Fruit fly (Drosophila melanogaster) whole organism, embryonic: ENCODE data around the gene Frmd5.

Experiments
- Aef1 ChIP-seq: fragments of 200-800 bp; sonication (Bioruptor generic); IDR thresholded peaks from 3 replicates; pipeline ENCODE4 v1.3.6; 2022; ENCODE audit warnings: missing biosample characterization, missing genetic modification characterization
- C15 ChIP-seq: fragments of 200-800 bp; sonication (Bioruptor generic); IDR thresholded peaks from 3 replicates; pipeline ENCODE4 v1.3.6; 2022; ENCODE audit warnings: missing biosample characterization, missing genetic modification characterization
- CG10366 ChIP-seq: fragments of 200-800 bp; sonication (Bioruptor generic); IDR thresholded peaks from 2 replicates; pipeline ENCODE4 v1.3.6; 2022; ENCODE audit warnings: missing biosample characterization, missing genetic modification characterization
- CG10462 ChIP-seq: fragments of 200-800 bp; sonication (Bioruptor generic); optimal IDR thresholded peaks from 2 replicates; lab custom pipeline; 2016; ENCODE audit warnings: missing biosample characterization, missing genetic modification characterization
- CG12104 ChIP-seq: fragments of 200-800 bp; sonication (Bioruptor generic); optimal IDR thresholded peaks from 3 replicates; lab custom pipeline; 2016; ENCODE audit warnings: missing biosample characterization, missing genetic modification characterization
- CG13296 ChIP-seq: fragments of 200-800 bp; sonication (Bioruptor generic); optimal IDR thresholded peaks from 3 replicates; lab custom pipeline; 2018; ENCODE audit warnings: missing biosample characterization, mild to moderate bottlenecking, missing genetic modification characterization
- CG13624 ChIP-seq: fragments of 200-800 bp; sonication (Bioruptor generic); optimal IDR thresholded peaks from 2 replicates; lab custom pipeline; 2016; ENCODE audit warnings: missing biosample characterization, missing genetic modification characterization
- CG14014 ChIP-seq: fragments of 200-800 bp; sonication (Bioruptor generic); IDR thresholded peaks from 2 replicates; pipeline ENCODE4 v1.3.6; 2022; ENCODE audit warnings: missing biosample characterization, missing genetic modification characterization
- CG15601 ChIP-seq: fragments of 200-800 bp; sonication (Bioruptor generic); optimal IDR thresholded peaks from 3 replicates; lab custom pipeline; 2019; ENCODE audit warnings: missing biosample characterization, mild to moderate bottlenecking, missing genetic modification characterization, moderate library complexity
- CG1647 ChIP-seq: fragments of 200-800 bp; sonication (Bioruptor generic); optimal IDR thresholded peaks from 3 replicates; lab custom pipeline; 2016; ENCODE audit warnings: missing biosample characterization, missing genetic modification characterization
- CG16779 ChIP-seq: fragments of 200-800 bp; sonication (Bioruptor generic); IDR thresholded peaks from 2 replicates; pipeline ENCODE4 v1.3.6; 2022; ENCODE audit warnings: missing biosample characterization, missing genetic modification characterization
- CG18599 ChIP-seq: fragments of 200-800 bp; sonication (Bioruptor generic); optimal IDR thresholded peaks from 3 replicates; lab custom pipeline; 2017; ENCODE audit warnings: missing biosample characterization, missing genetic modification characterization, mild to moderate bottlenecking, moderate library complexity, missing genetic modification reagents
- CG3281 ChIP-seq: fragments of 200-800 bp; sonication (Bioruptor generic); optimal IDR thresholded peaks from 3 replicates; lab custom pipeline; 2017; ENCODE audit warnings: missing biosample characterization, mild to moderate bottlenecking, missing genetic modification characterization
- CG4820 ChIP-seq: fragments of 200-800 bp; sonication (Bioruptor generic); optimal IDR thresholded peaks from 3 replicates; lab custom pipeline; 2016; ENCODE audit warnings: missing biosample characterization, missing genetic modification characterization
- CG7271 ChIP-seq: fragments of 200-800 bp; sonication (Bioruptor generic); optimal IDR thresholded peaks from 2 replicates; lab custom pipeline; 2018; ENCODE audit warnings: missing biosample characterization, mild to moderate bottlenecking, missing genetic modification characterization, moderate library complexity
- CG9727 ChIP-seq: fragments of 200-800 bp; sonication (Bioruptor generic); optimal IDR thresholded peaks from 3 replicates; lab custom pipeline; 2017; ENCODE audit warnings: missing biosample characterization, mild to moderate bottlenecking, missing genetic modification characterization
- CG9817 ChIP-seq: fragments of 200-800 bp; sonication (Bioruptor generic); optimal IDR thresholded peaks from 2 replicates; lab custom pipeline; 2018; ENCODE audit warnings: missing biosample characterization, mild to moderate bottlenecking, missing genetic modification characterization, moderate library complexity
- Dad ChIP-seq: fragments of 200-800 bp; sonication (Bioruptor generic); optimal IDR thresholded peaks from 3 replicates; lab custom pipeline; 2016; ENCODE audit warnings: missing biosample characterization, missing genetic modification characterization
- Dll ChIP-seq: fragments of 200-800 bp; sonication (Bioruptor generic); IDR thresholded peaks from 4 replicates; pipeline ENCODE4 v1.3.6; 2022; ENCODE audit warnings: missing biosample characterization, missing genetic modification characterization; ENCODE audit not compliant: partially characterized antibody
- Gsc ChIP-seq: fragments of 200-800 bp; sonication (Bioruptor generic); IDR thresholded peaks from 2 replicates; pipeline ENCODE4 v1.3.6; 2022; ENCODE audit warnings: missing biosample characterization, missing genetic modification characterization
- H15 ChIP-seq: fragments of 200-800 bp; sonication (Bioruptor generic); IDR thresholded peaks from 3 replicates; pipeline ENCODE4 v1.3.6; 2022; ENCODE audit warnings: missing biosample characterization, missing genetic modification characterization
- HHEX ChIP-seq: fragments of 200-800 bp; sonication (Bioruptor generic); optimal IDR thresholded peaks from 3 replicates; lab custom pipeline; 2017; ENCODE audit warnings: missing biosample characterization, mild to moderate bottlenecking, missing genetic modification characterization, missing genetic modification reagents
- Hmr ChIP-seq: fragments of 200-800 bp; sonication (Bioruptor generic); optimal IDR thresholded peaks from 3 replicates; lab custom pipeline; 2017; ENCODE audit warnings: mild to moderate bottlenecking, missing biosample characterization, missing genetic modification reagents, missing genetic modification characterization
- Kr ChIP-seq: fragments of 200-800 bp; sonication (Bioruptor generic); optimal IDR thresholded peaks from 2 replicates; lab custom pipeline; 2017; ENCODE audit warnings: missing biosample characterization, mild to moderate bottlenecking, missing genetic modification characterization
- Neu2 ChIP-seq: fragments of 200-800 bp; sonication (Bioruptor generic); optimal IDR thresholded peaks from 3 replicates; lab custom pipeline; 2016; ENCODE audit warnings: missing biosample characterization, missing genetic modification characterization, borderline replicate concordance
- Nf-YC ChIP-seq: fragments of 200-800 bp; optimal IDR thresholded peaks from 3 replicates; lab custom pipeline; 2019; ENCODE audit warnings: missing biosample characterization, mild to moderate bottlenecking, missing genetic modification characterization, moderate library complexity
- Scr ChIP-seq: fragments of 200-800 bp; sonication (Bioruptor generic); IDR thresholded peaks from 2 replicates; pipeline ENCODE4 v1.3.6; 2022; ENCODE audit warnings: missing biosample characterization, missing genetic modification characterization; ENCODE audit not compliant: partially characterized antibody
- Six4 ChIP-seq: fragments of 200-800 bp; sonication (Bioruptor generic); optimal IDR thresholded peaks from 2 replicates; lab custom pipeline; 2016; ENCODE audit warnings: missing biosample characterization, missing genetic modification characterization
- Vsx1 ChIP-seq: fragments of 200-800 bp; sonication (Bioruptor generic); optimal IDR thresholded peaks from 2 replicates; lab custom pipeline; 2017; ENCODE audit warnings: missing biosample characterization, mild to moderate bottlenecking, missing genetic modification characterization, missing genetic modification reagents
- ara ChIP-seq: fragments of 200-800 bp; sonication (Bioruptor generic); IDR thresholded peaks from 2 replicates; pipeline ENCODE4 v1.3.6; 2022; ENCODE audit warnings: missing biosample characterization, missing genetic modification characterization
- btn ChIP-seq: fragments of 200-800 bp; sonication (Bioruptor generic); optimal IDR thresholded peaks from 2 replicates; lab custom pipeline; 2016; ENCODE audit warnings: missing biosample characterization, missing genetic modification characterization
- chn ChIP-seq: fragments of 200-800 bp; sonication (Bioruptor generic); optimal IDR thresholded peaks from 2 replicates; lab custom pipeline; 2016; ENCODE audit warnings: missing biosample characterization, missing genetic modification characterization
- crp ChIP-seq, 2 experiments: fragments of 200-800 bp; sonication (Bioruptor generic); optimal IDR thresholded peaks; 2 replicates in 1 of 2; 3 replicates in 1 of 2; lab custom pipeline; 2017; ENCODE audit warnings: missing biosample characterization in 2 of 2, missing genetic modification characterization in 2 of 2, mild to moderate bottlenecking in 1 of 2, moderate library complexity in 1 of 2
- dimm ChIP-seq: fragments of 200-800 bp; sonication (Bioruptor generic); IDR thresholded peaks from 2 replicates; pipeline ENCODE4 v1.3.6; 2022; ENCODE audit warnings: missing biosample characterization, missing genetic modification characterization
- gro ChIP-seq: fragments of 200-800 bp; sonication (Bioruptor generic); optimal IDR thresholded peaks from 2 replicates; lab custom pipeline; 2016; ENCODE audit warnings: missing biosample characterization, missing genetic modification characterization
- h ChIP-seq: fragments of >200 bp; optimal IDR thresholded peaks from 2 replicates; lab custom pipeline; 2017
- lmd ChIP-seq: fragments of 200-800 bp; sonication (Bioruptor generic); IDR thresholded peaks from 2 replicates; pipeline ENCODE4 v1.3.6; 2022; ENCODE audit warnings: missing biosample characterization, missing genetic modification characterization
- mirr ChIP-seq: fragments of 200-800 bp; sonication (Bioruptor generic); optimal IDR thresholded peaks from 3 replicates; lab custom pipeline; 2018; ENCODE audit warnings: missing biosample characterization, mild to moderate bottlenecking, missing genetic modification characterization
- nau ChIP-seq: fragments of 200-800 bp; sonication (Bioruptor generic); optimal IDR thresholded peaks from 3 replicates; lab custom pipeline; 2017; ENCODE audit warnings: missing biosample characterization, mild to moderate bottlenecking, missing genetic modification characterization, missing genetic modification reagents
- nerfin-1 ChIP-seq: fragments of 200-800 bp; sonication (Bioruptor generic); optimal IDR thresholded peaks from 3 replicates; lab custom pipeline; 2019; ENCODE audit warnings: missing biosample characterization, mild to moderate bottlenecking, missing genetic modification characterization, moderate library complexity
- nom ChIP-seq: fragments of 200-800 bp; sonication (Bioruptor generic); optimal IDR thresholded peaks from 2 replicates; lab custom pipeline; 2017; ENCODE audit warnings: missing biosample characterization, missing genetic modification characterization, mild to moderate bottlenecking, moderate library complexity, missing genetic modification reagents
- otp ChIP-seq: fragments of 200-800 bp; sonication (Bioruptor generic); IDR thresholded peaks from 3 replicates; pipeline ENCODE4, ENCODE4 v1.3.6; 2022; ENCODE audit warnings: missing biosample characterization, missing genetic modification characterization
- pan ChIP-seq, 4 experiments: fragments of >200 bp in 3 of 4; fragments of 200-800 bp in 1 of 4; sonication (Bioruptor generic) in 1 of 4; optimal IDR thresholded peaks in 3 of 4; IDR thresholded peaks in 1 of 4; 2 replicates each; pipeline versions ENCODE4 v1.3.6 to Lab custom; 2017 to 2022; ENCODE audit warnings: missing biosample characterization in 2 of 4, missing genetic modification characterization in 2 of 4, mixed read lengths in 1 of 4
- pzg ChIP-seq: fragments of 200-800 bp; sonication (Bioruptor generic); optimal IDR thresholded peaks from 3 replicates; lab custom pipeline; 2018; ENCODE audit warnings: missing biosample characterization, mild to moderate bottlenecking, missing genetic modification characterization, moderate library complexity
- sim ChIP-seq: fragments of 200-800 bp; sonication (Bioruptor generic); IDR thresholded peaks from 2 replicates; pipeline ENCODE4 v1.3.6; 2022; ENCODE audit warnings: missing biosample characterization, missing genetic modification characterization
- tio ChIP-seq: fragments of 200-800 bp; sonication (Bioruptor generic); optimal IDR thresholded peaks from 2 replicates; lab custom pipeline; 2017; ENCODE audit warnings: missing biosample characterization, missing genetic modification characterization, inconsistent platforms
- z ChIP-seq: fragments of 200-800 bp; sonication (Bioruptor generic); IDR thresholded peaks from 3 replicates; pipeline ENCODE4 v1.3.6; 2022; ENCODE audit warnings: missing biosample characterization, missing genetic modification characterization
- zfh2 ChIP-seq: fragments of 200-800 bp; sonication (Bioruptor generic); optimal IDR thresholded peaks from 2 replicates; lab custom pipeline; 2016; ENCODE audit warnings: missing biosample characterization, missing genetic modification characterization

Gene Frmd5

dm6 chr2L:10306518-10307260 lies 37.6 kb upstream of the Frmd5 start, which contains the start of the genes CG5390 and CG4968 (continued):
- TF ChIP-seq HHEX (GFP tag; lab: Kevin White, UChicago) (peak; percentile 65), CG9727 (GFP tag; lab: Kevin White, UChicago) (peak; percentile 52), Vsx1 (peak; percentile 57), z (GFP tag; lab: Robert Waterston, UW) (peak; percentile 63; the same call in 1 of the 3 replicates), lmd (peak; percentile 66), CG4820 (GFP tag; lab: Kevin White, UChicago) (peak; percentile 20), Kr (GFP tag; lab: Kevin White, UChicago) (no peak), CG10462 (GFP tag; lab: Kevin White, UChicago) (no peak), zfh2 (GFP tag; lab: Kevin White, UChicago) (peak; percentile 5), crp (GFP tag; optimal IDR thresholded peaks at IDR 0.05; lab: Kevin White, UChicago) (peak in 1 of 2 experiments; percentile 31), Dad (GFP tag; lab: Kevin White, UChicago) (peak; percentile 8), Hmr (GFP tag; lab: Kevin White, UChicago) (peak; percentile 85), nau (GFP tag; lab: Kevin White, UChicago) (peak; percentile 33), Scr (GFP tag; lab: Robert Waterston, UW) (peak; percentile 35; the same call in 1 of the 2 replicates), C15 (GFP tag; lab: Robert Waterston, UW) (no peak), Dll (GFP tag; lab: Robert Waterston, UW) (peak; percentile 44; the same call in 1 of the 4 replicates), CG14014 (GFP tag; lab: Robert Waterston, UW) (peak; percentile 73; the same call in 1 of the 2 replicates), sim (no peak), pzg (peak; percentile 69), CG15601 (tag; lab: Kevin White, UChicago) (peak; percentile 87), pan (optimal IDR thresholded peaks at IDR 0.05; lab: Kevin White, UChicago) (no peak), pan (GFP tag; optimal IDR thresholded peaks at IDR 0.05 in 1 of 2, IDR thresholded peaks at IDR 0.05 in 1 of 2) (peak in 1 of 2 experiments; percentile 73), CG1647 (GFP tag; lab: Kevin White, UChicago) (no peak), CG7271 (tag; lab: Kevin White, UChicago) (no peak), nerfin-1 (tag; lab: Kevin White, UChicago) (peak; percentile 60), CG16779 (GFP tag; lab: Robert Waterston, UW) (no peak), Six4 (GFP tag; lab: Kevin White, UChicago) (peak; percentile 18), otp (peak; percentile 29; the same call in 1 of the 3 replicates), CG12104 (GFP tag; lab: Kevin White, UChicago) (peak; percentile 39), nom (GFP tag; lab: Kevin White, UChicago) (peak; percentile 54), Aef1 (peak; percentile 38; the same call in 1 of the 3 replicates), CG13296 (GFP tag; lab: Kevin White, UChicago) (peak; percentile 82), Neu2 (GFP tag; lab: Kevin White, UChicago) (no peak), CG10366 (GFP tag; lab: Robert Waterston, UW) (peak; percentile 72), mirr (GFP tag; lab: Kevin White, UChicago) (peak; percentile 20), tio (GFP tag; lab: Kevin White, UChicago) (peak; percentile 22), CG18599 (peak; percentile 79), dimm (GFP tag; lab: Robert Waterston, UW) (no peak), CG13624 (peak; percentile 43), ara (GFP tag; lab: Robert Waterston, UW) (no peak), H15 (peak; percentile 45; the same call in 1 of the 3 replicates), btn (GFP tag; lab: Kevin White, UChicago) (no peak), chn (peak; percentile 1), Nf-YC (tag; lab: Kevin White, UChicago) (peak; percentile 78), h (lab: Kevin White, UChicago) (no peak), gro (GFP tag; lab: Kevin White, UChicago) (no peak), CG3281 (peak; percentile 77), Gsc (GFP tag; lab: Robert Waterston, UW) (no peak), CG9817 (no peak)
